Worm (Caenorhabditis elegans) whole organism, midembryonic: ENCODE results near the gene his-64.

Source experiments
- T22C8.4 ChIP-seq: fragments of 200-800 bp; sonication (Bioruptor generic); IDR thresholded peaks from 2 replicates; pipeline ENCODE4 v1.3.6; 2022; ENCODE audit warnings: missing genetic modification characterization, missing compliant biosample characterization
- klf-2 ChIP-seq: fragments of 200-800 bp; sonication (Bioruptor generic); conservative IDR thresholded peaks from 2 replicates; pipeline ENCODE4 v1.3.6; 2022; ENCODE audit warnings: missing genetic modification reagents, missing genetic modification characterization, missing compliant biosample characterization
- ref-1 ChIP-seq: fragments of 200-800 bp; sonication (Bioruptor generic); conservative IDR thresholded peaks from 2 replicates; pipeline ENCODE4 v1.3.6; 2022; ENCODE audit warnings: missing genetic modification reagents, missing genetic modification characterization, missing compliant biosample characterization
- tab-1 ChIP-seq: fragments of 200-800 bp; sonication (Bioruptor generic); IDR thresholded peaks from 2 replicates; pipeline ENCODE4 v1.3.6; 2022; ENCODE audit warnings: missing genetic modification characterization, missing compliant biosample characterization
- ztf-23 ChIP-seq: fragments of 200-800 bp; sonication (Bioruptor generic); IDR thresholded peaks from 2 replicates; pipeline ENCODE4 v1.3.6; 2022; ENCODE audit warnings: missing genetic modification reagents, missing genetic modification characterization, missing compliant biosample characterization
- ztf-29 ChIP-seq: fragments of 200-800 bp; sonication (Bioruptor generic); IDR thresholded peaks from 2 replicates; pipeline ENCODE4 v1.3.6; 2022; ENCODE audit warnings: missing genetic modification reagents, missing genetic modification characterization, missing compliant biosample characterization

DNA sequence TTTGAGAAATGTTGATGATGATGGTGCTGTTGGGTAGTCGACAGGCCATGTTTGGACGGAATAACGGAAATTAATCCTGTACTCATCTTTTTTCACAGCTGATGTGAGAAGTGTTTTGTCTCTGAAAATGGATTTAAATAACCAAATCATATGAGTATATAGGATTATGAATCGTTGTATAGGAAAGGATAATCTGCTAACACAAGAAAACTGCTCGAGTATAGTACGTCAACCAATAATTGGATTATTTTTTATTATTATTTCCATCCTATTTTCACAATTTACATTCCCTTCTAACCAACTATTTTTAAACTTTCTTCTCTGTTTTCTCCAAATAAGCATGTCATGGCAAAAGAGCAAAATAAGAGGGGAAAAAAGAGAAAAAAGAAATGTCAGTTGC, 28.8 kb downstream of the his-64 start:
- TF ChIP-seq ztf-29 (no peak), ref-1 (GFP tag; lab: Robert Waterston, UW) (no peak), tab-1 (GFP tag; lab: Robert Waterston, UW) (no peak), ztf-23 (GFP tag; lab: Robert Waterston, UW) (no peak), T22C8.4 (GFP tag; lab: Robert Waterston, UW) (no peak), klf-2 (no peak)
